Fruit fly (Drosophila melanogaster): Measurements from ENCODE around the gene CG43993.

Gene CG43993

DNA sequence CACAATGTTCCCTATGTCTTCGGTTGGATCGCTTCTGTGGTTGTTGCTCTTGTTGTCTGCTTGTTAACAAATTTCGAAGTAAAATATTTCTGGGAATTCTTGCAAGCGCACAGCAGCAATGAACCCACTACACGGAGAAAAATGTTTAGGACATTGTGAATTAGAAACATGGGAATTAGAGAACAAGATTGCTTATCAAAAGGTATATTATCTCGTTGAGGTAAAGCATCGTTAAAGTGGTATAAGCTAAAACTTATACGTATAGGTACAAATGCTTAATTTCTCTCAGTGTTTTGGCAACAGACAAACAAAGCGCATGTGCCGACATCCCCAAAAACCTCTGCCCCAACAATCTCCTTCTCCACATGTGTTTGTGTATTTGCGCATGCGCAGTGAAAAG, 21.3 kb downstream of the CG43993 start (continued):
- peak; percentile 27 for TF ChIP-seq fd59A (GFP tag; optimal IDR thresholded peaks at IDR 0.05)
- TF ChIP-seq CG6854 (GFP tag; optimal IDR thresholded peaks at IDR 0.05) = peak; percentile 83
- peak; percentile 35 for TF ChIP-seq CG3032 (tag; optimal IDR thresholded peaks at IDR 0.05)
- peak; percentile 51 for TF ChIP-seq CG8119 (GFP tag; IDR thresholded peaks at IDR 0.05)
- peak; percentile 55 for TF ChIP-seq CG1621 (tag; optimal IDR thresholded peaks at IDR 0.05)
- peak; percentile 64 for TF ChIP-seq Sox15 (GFP tag; optimal IDR thresholded peaks at IDR 0.05)
- TF ChIP-seq Ets21C (GFP tag; optimal IDR thresholded peaks at IDR 0.05) = peak; percentile 88
- peak; percentile 12 for TF ChIP-seq dsx (GFP tag; optimal IDR thresholded peaks at IDR 0.05; ENCODE audit: poor library complexity, severe bottlenecking)
- TF ChIP-seq cyc (GFP tag; optimal IDR thresholded peaks at IDR 0.05) = peak; percentile 95
- no peak for TF ChIP-seq Gug (GFP tag; IDR thresholded peaks at IDR 0.05)
- peak; percentile 68 for TF ChIP-seq OdsH (GFP tag; optimal IDR thresholded peaks at IDR 0.05)
- TF ChIP-seq Blimp-1 (GFP tag; optimal IDR thresholded peaks at IDR 0.05) = peak; percentile 69
- TF ChIP-seq lz (GFP tag; optimal IDR thresholded peaks at IDR 0.05) = peak; percentile 93
- TF ChIP-seq esn (GFP tag; optimal IDR thresholded peaks at IDR 0.05) = peak; percentile 94

DNA sequence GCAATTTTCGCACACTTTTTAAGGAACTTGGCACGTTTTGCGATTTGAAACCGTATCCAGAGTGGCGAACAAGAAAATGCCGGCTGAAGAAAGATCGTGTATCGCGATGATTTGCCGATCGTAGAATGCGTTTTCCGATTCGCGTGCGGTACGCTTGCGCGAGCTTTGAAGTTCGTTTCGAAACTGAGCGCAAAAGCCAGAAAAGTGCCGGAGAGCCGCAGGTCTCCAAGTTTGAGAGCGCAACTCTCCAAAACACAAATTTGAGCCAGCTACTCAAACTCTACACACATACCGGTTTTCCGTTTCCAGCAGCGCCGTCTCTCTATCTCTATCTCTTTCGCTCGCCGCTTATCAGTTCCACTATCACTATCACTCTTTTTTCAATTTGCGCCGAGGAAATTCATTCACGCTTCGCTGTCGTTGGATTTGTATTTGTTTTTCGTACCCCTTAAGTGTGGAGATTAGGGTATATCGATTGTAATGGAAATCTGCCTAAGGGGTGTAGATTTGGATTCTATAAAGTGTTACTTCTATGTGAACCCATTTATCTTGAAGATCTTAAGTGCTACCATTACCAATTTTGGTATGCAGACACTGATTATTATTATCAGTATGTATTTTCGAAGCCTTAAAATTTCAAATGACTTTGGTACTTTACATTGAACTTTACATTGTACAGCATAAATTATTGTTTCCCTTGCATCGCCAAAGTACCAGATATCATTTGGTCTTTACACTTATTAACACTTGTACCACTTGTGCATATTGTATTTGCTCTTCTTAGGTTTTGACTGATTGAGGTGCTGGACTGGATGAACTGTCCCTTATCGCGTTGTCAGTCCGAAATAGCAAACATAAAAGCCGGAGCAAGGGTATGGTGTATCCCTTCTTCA, 24.2 kb downstream of the CG43993 start:
- no peak for TF ChIP-seq CG8319 (GFP tag; optimal IDR thresholded peaks at IDR 0.05)
- TF ChIP-seq fd85E (GFP tag; optimal IDR thresholded peaks at IDR 0.05) = no peak
- peak; percentile 58 for TF ChIP-seq spab (GFP tag; optimal IDR thresholded peaks at IDR 0.05)
- TF ChIP-seq eg (GFP tag; IDR thresholded peaks at IDR 0.05) = peak; percentile 38; the same call in 1 of the 3 replicates
- peak; percentile 5 for TF ChIP-seq CG8632 (GFP tag; optimal IDR thresholded peaks at IDR 0.05)
- TF ChIP-seq Blimp-1 (GFP tag; optimal IDR thresholded peaks at IDR 0.05) = peak; percentile 3
- no peak for TF ChIP-seq Smox (GFP tag; optimal IDR thresholded peaks at IDR 0.05)
- TF ChIP-seq Gug (GFP tag; IDR thresholded peaks at IDR 0.05) = peak; percentile 20; the same call in 1 of the 2 replicates
- TF ChIP-seq cyc (GFP tag; optimal IDR thresholded peaks at IDR 0.05) = peak; percentile 52
- TF ChIP-seq Sox15 (GFP tag; optimal IDR thresholded peaks at IDR 0.05) = peak; percentile 3
- no peak for TF ChIP-seq Hr38 (GFP tag; optimal IDR thresholded peaks at IDR 0.05)
- peak; percentile 55 for TF ChIP-seq OdsH (GFP tag; optimal IDR thresholded peaks at IDR 0.05)
- peak; percentile 46 for TF ChIP-seq fd59A (GFP tag; optimal IDR thresholded peaks at IDR 0.05)
- TF ChIP-seq CG6792 (GFP tag; optimal IDR thresholded peaks at IDR 0.05) = peak; percentile 32
- TF ChIP-seq svp (GFP tag) = peak; percentile 63
- TF ChIP-seq CG10631 (GFP tag; optimal IDR thresholded peaks at IDR 0.05) = peak; percentile 59
- TF ChIP-seq CG11902 (GFP tag; optimal IDR thresholded peaks at IDR 0.05) = peak; percentile 47
- peak; percentile 44 for TF ChIP-seq CG15336 (GFP tag; IDR thresholded peaks at IDR 0.05)
- peak; percentile 37 for TF ChIP-seq CG4318 (GFP tag; optimal IDR thresholded peaks at IDR 0.05)
- peak; percentile 36 for TF ChIP-seq pdm3 (GFP tag; optimal IDR thresholded peaks at IDR 0.05)
- peak; percentile 16 for TF ChIP-seq dsx (GFP tag; optimal IDR thresholded peaks at IDR 0.05; ENCODE audit: poor library complexity, severe bottlenecking)
- peak; percentile 46; the same call in 1 of the 3 replicates for TF ChIP-seq CG8119 (GFP tag; IDR thresholded peaks at IDR 0.05)
- TF ChIP-seq CG6163 (GFP tag; IDR thresholded peaks at IDR 0.05) = peak; percentile 67
- peak; percentile 44 for TF ChIP-seq esn (GFP tag; optimal IDR thresholded peaks at IDR 0.05)
- TF ChIP-seq Lpt (GFP tag; optimal IDR thresholded peaks at IDR 0.05) = no peak
- peak; percentile 56 for TF ChIP-seq CG7368 (GFP tag; optimal IDR thresholded peaks at IDR 0.05)
- peak; percentile 50 for TF ChIP-seq achi (GFP tag; optimal IDR thresholded peaks at IDR 0.05)
- no peak for TF ChIP-seq CG11294 (GFP tag; IDR thresholded peaks at IDR 0.05)
- peak; percentile 53 for TF ChIP-seq Ets96B (tag; optimal IDR thresholded peaks at IDR 0.05)
- TF ChIP-seq CG31627 (GFP tag; optimal IDR thresholded peaks at IDR 0.05) = peak; percentile 0
- TF ChIP-seq acj6 (GFP tag; optimal IDR thresholded peaks at IDR 0.05) = peak; percentile 43
- TF ChIP-seq Met (GFP tag; optimal IDR thresholded peaks at IDR 0.05) = peak; percentile 26
- peak; percentile 60 for TF ChIP-seq Hr4 (GFP tag; optimal IDR thresholded peaks at IDR 0.05)
- TF ChIP-seq fkh (GFP tag; optimal IDR thresholded peaks at IDR 0.05) = peak; percentile 91
- TF ChIP-seq CG9139 (GFP tag; optimal IDR thresholded peaks at IDR 0.05) = no peak
- TF ChIP-seq CG32006 (GFP tag; optimal IDR thresholded peaks at IDR 0.05) = peak; percentile 79
- peak; percentile 4 for TF ChIP-seq Ets21C (GFP tag; optimal IDR thresholded peaks at IDR 0.05)
- TF ChIP-seq lz (GFP tag; optimal IDR thresholded peaks at IDR 0.05) = peak; percentile 22
- no peak for TF ChIP-seq vri (GFP tag; optimal IDR thresholded peaks at IDR 0.05)
- peak; percentile 46 for TF ChIP-seq Sox14 (GFP tag; optimal IDR thresholded peaks at IDR 0.05)
- TF ChIP-seq net (GFP tag; optimal IDR thresholded peaks at IDR 0.05) = peak; percentile 55
- TF ChIP-seq CG6854 (GFP tag; optimal IDR thresholded peaks at IDR 0.05) = peak; percentile 43
- TF ChIP-seq Hr39 (GFP tag; optimal IDR thresholded peaks at IDR 0.05) = peak; percentile 14
- TF ChIP-seq Sox102F (GFP tag; optimal IDR thresholded peaks at IDR 0.05) = no peak

Measured in whole organism, prepupa.